Fruit fly (Drosophila melanogaster) whole organism, prepupa: Measurements from ENCODE around the gene fru.

Experiments
- CG11762 ChIP-seq: fragments of 200-800 bp; sonication (Bioruptor generic); optimal IDR thresholded peaks from 3 replicates; lab custom pipeline; 2016; ENCODE audit warnings: missing biosample characterization, missing genetic modification characterization; ENCODE audit not compliant: insufficient read depth
- CG3919 ChIP-seq: fragments of 200-800 bp; sonication (Bioruptor generic); optimal IDR thresholded peaks from 3 replicates; lab custom pipeline; 2016; ENCODE audit warnings: missing biosample characterization, missing genetic modification characterization
- OdsH ChIP-seq: fragments of 200-800 bp; sonication (Bioruptor generic); optimal IDR thresholded peaks from 3 replicates; lab custom pipeline; 2016; ENCODE audit warnings: missing biosample characterization, missing genetic modification characterization
- svp ChIP-seq: fragments of 200-800 bp; sonication (Bioruptor generic); peaks from one replicate; lab custom pipeline; 2016; ENCODE audit warnings: missing biosample characterization, missing genetic modification characterization

DNA sequence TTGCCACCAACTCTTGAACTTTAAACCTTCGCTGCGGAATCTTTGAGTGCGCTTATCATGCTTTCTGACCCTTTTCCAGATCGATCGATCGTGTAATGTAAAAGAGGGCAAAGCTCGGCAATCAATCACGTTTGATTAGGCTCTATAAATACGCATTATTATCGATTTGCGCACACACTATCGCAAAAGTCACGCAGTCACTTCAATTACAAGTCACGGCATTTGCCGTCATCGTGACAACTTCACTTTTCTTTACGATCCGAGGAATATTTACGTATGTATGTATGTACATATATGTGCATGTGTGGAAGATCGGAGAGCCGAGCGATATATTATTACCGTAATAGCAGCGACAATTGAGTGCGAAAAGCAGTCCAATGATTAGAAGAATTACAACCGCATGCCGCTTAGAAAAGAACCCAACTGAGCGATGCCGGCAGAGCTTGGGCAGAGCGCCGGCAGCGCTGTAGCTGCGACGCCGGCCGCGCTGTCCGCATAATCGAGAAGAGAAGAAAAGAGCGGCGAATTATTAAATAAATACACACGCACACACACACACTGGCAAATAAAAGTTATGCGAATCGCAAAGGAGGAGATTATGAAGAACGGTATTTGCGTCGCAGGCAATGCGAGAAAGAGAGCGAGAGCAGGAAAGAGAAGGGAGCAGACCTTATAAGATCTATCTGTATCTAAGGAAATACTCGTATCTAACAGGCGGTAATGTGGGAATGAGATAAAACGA, 95.3 kb downstream of the fru start:
- peak; percentile 47 for TF ChIP-seq svp
- no peak for TF ChIP-seq CG3919 (GFP tag; lab: Kevin White, UChicago)
- no peak for TF ChIP-seq OdsH (GFP tag; lab: Kevin White, UChicago)
- TF ChIP-seq CG11762 (GFP tag; lab: Kevin White, UChicago) = no peak
